Worm (Caenorhabditis elegans) whole organism, late embryonic: Measurements from ENCODE around the gene cyp-34A8.

Experiments used
- F13H6.1 ChIP-seq: sonication (generic microtip); optimal IDR thresholded peaks from 2 replicates; lab custom pipeline; 2016; ENCODE audit warnings: missing genetic modification characterization, missing compliant biosample characterization
- ahr-1 ChIP-seq: sonication (generic microtip); optimal IDR thresholded peaks from 2 replicates; lab custom pipeline; 2016; ENCODE audit warnings: missing genetic modification characterization, missing compliant biosample characterization
- ama-1 ChIP-seq: fragments of 150-350 bp; optimal IDR thresholded peaks from 2 replicates; lab custom pipeline; 2014
- ceh-14 ChIP-seq: sonication (generic microtip); optimal IDR thresholded peaks from 2 replicates; lab custom pipeline; 2016; ENCODE audit warnings: missing genotype, missing genetic modification characterization, missing compliant biosample characterization
- ceh-18 ChIP-seq: sonication (generic microtip); optimal IDR thresholded peaks from 2 replicates; lab custom pipeline; 2016; ENCODE audit warnings: missing genetic modification characterization, missing compliant biosample characterization
- ceh-2 ChIP-seq: sonication (generic microtip); optimal IDR thresholded peaks from 2 replicates; lab custom pipeline; 2016; ENCODE audit warnings: missing genotype, missing genetic modification characterization, missing compliant biosample characterization
- ceh-22 ChIP-seq: sonication (generic microtip); optimal IDR thresholded peaks from 2 replicates; lab custom pipeline; 2017; ENCODE audit warnings: missing biosample characterization, missing genetic modification characterization
- ceh-31 ChIP-seq: sonication (generic microtip); optimal IDR thresholded peaks from 2 replicates; lab custom pipeline; 2016; ENCODE audit warnings: missing genetic modification characterization, missing compliant biosample characterization
- ceh-45 ChIP-seq: fragments of 200-800 bp; sonication (Bioruptor generic); IDR thresholded peaks from 2 replicates; pipeline ENCODE4 v1.3.6; 2022; ENCODE audit warnings: missing genetic modification reagents, missing genetic modification characterization, missing compliant biosample characterization
- ceh-48 ChIP-seq: sonication (generic microtip); optimal IDR thresholded peaks from 2 replicates; lab custom pipeline; 2016; ENCODE audit warnings: missing genetic modification characterization, inconsistent platforms, missing compliant biosample characterization
- che-1 ChIP-seq: sonication (generic microtip); optimal IDR thresholded peaks from 2 replicates; lab custom pipeline; 2016; ENCODE audit warnings: mild to moderate bottlenecking, missing genetic modification characterization, missing compliant biosample characterization
- dmd-4 ChIP-seq: sonication (generic microtip); optimal IDR thresholded peaks from 2 replicates; lab custom pipeline; 2016; ENCODE audit warnings: borderline replicate concordance, missing genetic modification characterization, missing compliant biosample characterization
- dve-1 ChIP-seq: sonication (generic microtip); optimal IDR thresholded peaks from 2 replicates; lab custom pipeline; 2017; ENCODE audit warnings: antibody characterized with exemption, mild to moderate bottlenecking, missing genetic modification characterization, missing compliant biosample characterization
- elt-2 ChIP-seq: sonication (generic microtip); optimal IDR thresholded peaks from 2 replicates; lab custom pipeline; 2016; ENCODE audit warnings: missing genetic modification reagents, missing genetic modification characterization, missing compliant biosample characterization
- elt-4 ChIP-seq: sonication (generic microtip); optimal IDR thresholded peaks from 2 replicates; lab custom pipeline; 2016; ENCODE audit warnings: missing genetic modification characterization, missing compliant biosample characterization
- fax-1 ChIP-seq: sonication (generic microtip); optimal IDR thresholded peaks from 2 replicates; lab custom pipeline; 2016; ENCODE audit warnings: missing genotype, missing genetic modification characterization, missing compliant biosample characterization
- fkh-10 ChIP-seq: fragments of 150-350 bp; optimal IDR thresholded peaks from 2 replicates; lab custom pipeline; 2014; ENCODE audit warnings: missing biosample characterization, missing genetic modification reagents, missing genetic modification characterization
- gmeb-2 ChIP-seq: sonication (generic microtip); optimal IDR thresholded peaks from 2 replicates; lab custom pipeline; 2016; ENCODE audit warnings: missing genetic modification characterization, inconsistent platforms, missing compliant biosample characterization
- hlh-13 ChIP-seq: fragments of 200-800 bp; sonication (Bioruptor generic); optimal IDR thresholded peaks from 2 replicates; lab custom pipeline; 2018; ENCODE audit warnings: mild to moderate bottlenecking, missing genetic modification characterization, missing compliant biosample characterization
- hlh-30 ChIP-seq: sonication (generic microtip); optimal IDR thresholded peaks from 2 replicates; lab custom pipeline; 2017; ENCODE audit warnings: antibody characterized with exemption, missing genetic modification characterization, missing compliant biosample characterization; ENCODE audit not compliant: insufficient read depth
- hlh-6 ChIP-seq: sonication (generic microtip); optimal IDR thresholded peaks from 2 replicates; lab custom pipeline; 2016; ENCODE audit warnings: missing genotype, missing genetic modification characterization, missing compliant biosample characterization
- hlh-8 ChIP-seq: sonication (generic microtip); optimal IDR thresholded peaks from 2 replicates; lab custom pipeline; 2016; ENCODE audit warnings: missing genotype, missing genetic modification characterization, missing compliant biosample characterization
- lim-6 ChIP-seq: sonication (generic microtip); optimal IDR thresholded peaks from 2 replicates; lab custom pipeline; 2016; ENCODE audit warnings: missing genetic modification characterization, missing compliant biosample characterization
- madf-2 ChIP-seq: sonication (generic microtip); optimal IDR thresholded peaks from 2 replicates; lab custom pipeline; 2017; ENCODE audit warnings: missing genetic modification characterization, missing compliant biosample characterization
- nhr-11 ChIP-seq: fragments of 150-350 bp; optimal IDR thresholded peaks from 2 replicates; lab custom pipeline; 2014; ENCODE audit warnings: missing biosample characterization, missing genetic modification characterization
- pag-3 ChIP-seq: sonication (generic microtip); optimal IDR thresholded peaks from 2 replicates; lab custom pipeline; 2016; ENCODE audit warnings: missing compliant biosample characterization, missing genetic modification characterization, borderline replicate concordance
- pha-2 ChIP-seq: sonication (generic microtip); optimal IDR thresholded peaks from 2 replicates; lab custom pipeline; 2017; ENCODE audit warnings: mild to moderate bottlenecking, missing genetic modification characterization, missing compliant biosample characterization
- pha-4 ChIP-seq: fragments of 150-350 bp; optimal IDR thresholded peaks from 2 replicates; lab custom pipeline; 2018; ENCODE audit warnings: missing biosample characterization, missing genetic modification reagents, missing genetic modification characterization
- ref-2 ChIP-seq: sonication (generic microtip); optimal IDR thresholded peaks from 2 replicates; lab custom pipeline; 2016; ENCODE audit warnings: missing genetic modification characterization, missing compliant biosample characterization
- rnt-1 ChIP-seq: sonication (generic microtip); optimal IDR thresholded peaks from 2 replicates; lab custom pipeline; 2016; ENCODE audit warnings: missing genetic modification characterization, missing compliant biosample characterization
- sox-2 ChIP-seq: fragments of 200-800 bp; sonication (Bioruptor generic); IDR thresholded peaks from 2 replicates; pipeline ENCODE4 v1.3.6; 2022; ENCODE audit warnings: missing genetic modification reagents, missing genetic modification characterization, missing compliant biosample characterization
- tbx-2 ChIP-seq: sonication (generic microtip); optimal IDR thresholded peaks from 2 replicates; lab custom pipeline; 2016; ENCODE audit warnings: missing genetic modification characterization, missing compliant biosample characterization
- tbx-7 ChIP-seq: sonication (generic microtip); optimal IDR thresholded peaks from 2 replicates; lab custom pipeline; 2016; ENCODE audit warnings: missing genotype, missing genetic modification characterization, missing compliant biosample characterization
- ttx-3 ChIP-seq: sonication (generic microtip); optimal IDR thresholded peaks from 2 replicates; lab custom pipeline; 2016; ENCODE audit warnings: missing genetic modification reagents, missing genetic modification characterization, missing compliant biosample characterization
- unc-3 ChIP-seq, 2 experiments: fragments of 200-800 bp in 1 of 2; sonication (Bioruptor generic) in 1 of 2; sonication (generic microtip) in 1 of 2; conservative IDR thresholded peaks in 1 of 2; optimal IDR thresholded peaks in 1 of 2; 2 replicates each; pipeline versions ENCODE4 v1.3.6 to Lab custom; 2016 to 2022; ENCODE audit warnings: missing compliant biosample characterization in 2 of 2, missing genetic modification characterization in 2 of 2, missing genetic modification reagents in 1 of 2
- unc-55 ChIP-seq: sonication (generic microtip); optimal IDR thresholded peaks from 2 replicates; lab custom pipeline; 2017; ENCODE audit warnings: missing biosample characterization, missing genetic modification reagents, missing genetic modification characterization
- zip-5 ChIP-seq: sonication (generic microtip); optimal IDR thresholded peaks from 2 replicates; lab custom pipeline; 2016; ENCODE audit warnings: missing genetic modification characterization, missing compliant biosample characterization
- ztf-16 ChIP-seq: sonication (generic microtip); optimal IDR thresholded peaks from 2 replicates; lab custom pipeline; 2017; ENCODE audit warnings: missing genetic modification characterization, missing compliant biosample characterization

cyp-34A8 gene

DNA sequence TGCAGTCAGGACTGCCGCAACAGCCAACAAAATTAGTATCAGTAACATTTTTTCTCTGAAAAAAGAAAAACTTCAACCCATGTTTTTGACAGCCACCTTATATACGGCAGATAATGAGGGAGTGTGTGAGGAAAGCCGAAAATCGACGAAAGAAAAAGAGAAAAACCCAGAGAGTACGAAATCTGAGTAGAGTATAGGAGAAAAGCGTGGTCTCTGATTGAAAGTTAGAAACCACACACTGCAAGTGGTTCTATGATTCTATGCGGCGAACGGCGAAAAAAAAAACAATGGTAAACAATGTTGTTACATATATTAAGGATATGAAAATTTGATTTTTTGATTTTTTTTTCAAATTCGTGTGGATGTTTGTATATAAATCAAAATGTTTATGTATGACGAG lies at the start of gene cyp-34A8:
TSS of gene cyp-34A8 (minus strand) at position 62 of the 400 bp plus-strand sequence.
- no peak for TF ChIP-seq ahr-1 (tag; lab: Kevin White, UChicago)

DNA sequence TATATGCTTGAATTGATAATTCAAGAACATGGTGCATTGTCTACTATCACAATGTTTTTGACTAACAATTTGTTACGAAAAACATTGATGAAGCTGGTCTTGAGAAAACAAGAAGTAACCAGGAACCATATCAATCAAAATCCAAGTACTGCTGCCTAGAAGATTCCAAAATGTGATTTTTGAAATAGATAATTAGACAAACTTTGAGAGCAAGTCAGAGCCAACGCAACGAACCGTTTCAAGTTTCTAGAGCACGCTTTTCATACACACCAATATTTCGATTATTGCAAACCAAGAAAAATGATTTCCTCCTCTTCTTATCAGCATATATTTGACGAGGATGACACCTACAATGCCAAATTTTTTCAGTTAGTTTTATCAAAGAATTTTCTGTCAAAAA lies 49.2 kb upstream of the cyp-34A8 start, which contains the start of gene srw-89:
TSS of gene srw-89 (plus strand) at position 301 of the 400 bp plus-strand sequence.
- TF ChIP-seq pha-2 (no peak), dmd-4 (tag; lab: Kevin White, UChicago) (no peak), ceh-31 (no peak), ceh-18 (tag; lab: Kevin White, UChicago) (no peak), rnt-1 (tag; lab: Kevin White, UChicago) (no peak), tbx-2 (tag; lab: Kevin White, UChicago) (no peak), tbx-7 (no peak), elt-2 (tag; lab: Kevin White, UChicago) (no peak), sox-2 (GFP tag; lab: Robert Waterston, UW) (no peak), fax-1 (tag; lab: Kevin White, UChicago) (no peak)

DNA sequence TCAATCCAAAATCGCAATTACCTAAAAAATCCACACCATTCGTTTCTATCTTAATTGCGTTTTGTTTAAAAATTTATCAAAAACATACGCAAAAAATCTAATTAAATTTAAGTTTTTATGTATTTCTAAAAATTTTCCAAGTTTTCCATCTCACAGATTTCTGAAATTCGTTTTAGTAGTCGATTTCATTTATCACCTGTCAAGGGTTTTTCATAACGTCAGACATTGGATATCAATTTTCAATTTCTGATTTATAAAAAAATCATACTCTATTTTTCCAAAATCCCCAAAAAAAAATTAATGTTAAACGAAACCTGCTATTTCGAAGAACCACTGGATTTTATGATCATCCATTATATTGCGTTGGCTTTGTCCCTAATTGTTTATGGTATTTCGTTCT lies 42.5 kb upstream of the cyp-34A8 start, which contains the start of gene srh-4:
TSS of gene srh-4 (plus strand) at position 301 of the 400 bp plus-strand sequence.
- TF ChIP-seq ama-1 (lab: Kevin White, UChicago) (no peak), hlh-30 (tag; lab: Kevin White, UChicago) (no peak), hlh-6 (tag; lab: Kevin White, UChicago) (no peak), ceh-2 (tag; lab: Kevin White, UChicago) (no peak), ref-2 (no peak), lim-6 (tag; lab: Kevin White, UChicago) (no peak), ceh-22 (tag; lab: Kevin White, UChicago) (no peak), gmeb-2 (tag; lab: Kevin White, UChicago) (no peak), pag-3 (tag; lab: Kevin White, UChicago) (no peak), hlh-13 (GFP tag; lab: Kevin White, UChicago) (no peak), madf-2 (no peak), zip-5 (no peak), ceh-31 (no peak), F13H6.1 (no peak), fkh-10 (GFP tag; lab: Kevin White, UChicago) (no peak), ttx-3 (tag; lab: Kevin White, UChicago) (no peak)

ce11 chrV:4007927-4008326 lies 40.3 kb upstream of the cyp-34A8 start, which contains the start of gene srh-7:
Gene srh-7 (plus strand): TSS chrV:4008227.
- TF ChIP-seq ceh-14: no peak
- no peak for TF ChIP-seq che-1 (tag; lab: Kevin White, UChicago)
- no peak for TF ChIP-seq tbx-2 (tag; lab: Kevin White, UChicago)
- no peak for TF ChIP-seq dmd-4 (tag; lab: Kevin White, UChicago)
- no peak for TF ChIP-seq nhr-11 (tag; lab: Kevin White, UChicago)
- TF ChIP-seq fax-1 (tag; lab: Kevin White, UChicago): no peak
- TF ChIP-seq sox-2 (GFP tag; lab: Robert Waterston, UW): no peak
- no peak for TF ChIP-seq unc-55 (GFP tag; lab: Kevin White, UChicago)
- no peak for TF ChIP-seq unc-3 (GFP tag; conservative IDR thresholded peaks at IDR 0.05; lab: Robert Waterston, UW)
- no peak for TF ChIP-seq unc-3 (tag; optimal IDR thresholded peaks at IDR 0.05; lab: Kevin White, UChicago)
- TF ChIP-seq ceh-48: no peak
- no peak for TF ChIP-seq pha-4
- TF ChIP-seq dve-1 (tag; lab: Kevin White, UChicago): no peak
- no peak for TF ChIP-seq hlh-30 (tag; lab: Kevin White, UChicago)
- no peak for TF ChIP-seq hlh-8 (tag; lab: Kevin White, UChicago)
- no peak for TF ChIP-seq madf-2
- TF ChIP-seq ztf-16: no peak
- TF ChIP-seq elt-4 (tag; lab: Kevin White, UChicago): no peak
- TF ChIP-seq ceh-31: no peak
- no peak for TF ChIP-seq tbx-7
- TF ChIP-seq ceh-45 (GFP tag; lab: Robert Waterston, UW): no peak
